Fruit fly (Drosophila melanogaster): ENCODE results near the gene SdhAL.

dm6 chr3L:11949539-11949938 lies 25.0 kb upstream of the SdhAL start, which contains the start of gene CG17826:
- no peak for TF ChIP-seq CG6272 (GFP tag; IDR thresholded peaks at IDR 0.05)
- TF ChIP-seq Nf-YC (tag; optimal IDR thresholded peaks at IDR 0.05): no peak
- no peak for TF ChIP-seq nau (GFP tag; optimal IDR thresholded peaks at IDR 0.05)
- no peak for TF ChIP-seq CG12155 (GFP tag; optimal IDR thresholded peaks at IDR 0.05)
- TF ChIP-seq CG3281 (GFP tag; optimal IDR thresholded peaks at IDR 0.05): no peak
- no peak for TF ChIP-seq CG17359 (tag; optimal IDR thresholded peaks at IDR 0.05)
- no peak for TF ChIP-seq crp (GFP tag; optimal IDR thresholded peaks at IDR 0.05)
- TF ChIP-seq ewg (GFP tag; optimal IDR thresholded peaks at IDR 0.05): no peak
- TF ChIP-seq Asciz (GFP tag; optimal IDR thresholded peaks at IDR 0.05): no peak
- TF ChIP-seq gsb-n (tag; optimal IDR thresholded peaks at IDR 0.05): no peak
- no peak for TF ChIP-seq H2.0 (GFP tag; IDR thresholded peaks at IDR 0.05)
- no peak for TF ChIP-seq dm (GFP tag; optimal IDR thresholded peaks at IDR 0.05)

Measured in whole organism, embryonic.